Worm (Caenorhabditis elegans): ENCODE results near the gene W02F12.4.

DNA sequence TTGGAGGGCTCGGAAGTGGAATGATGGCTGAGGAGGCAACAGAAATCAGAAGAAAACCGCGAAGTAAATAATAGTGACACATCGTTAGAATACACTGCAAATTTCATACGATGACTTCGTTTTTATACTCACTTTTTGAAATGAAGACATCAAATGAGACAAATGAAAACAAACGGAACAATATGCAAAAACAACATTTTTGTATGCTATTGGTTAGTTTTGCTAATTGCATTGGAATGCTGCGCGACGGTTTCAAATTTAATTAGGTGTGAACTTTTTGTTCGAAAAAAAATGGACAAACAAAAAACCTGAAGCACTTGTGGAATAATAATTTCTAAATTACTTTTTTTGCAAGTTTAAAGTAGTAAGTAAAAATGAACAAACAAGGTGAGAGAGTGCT is 26.3 kb upstream of the W02F12.4 start, which contains the start of gene grl-8:
- no peak for TF ChIP-seq nhr-12 (tag; optimal IDR thresholded peaks at IDR 0.05)
- no peak for TF ChIP-seq nhr-76 (tag; optimal IDR thresholded peaks at IDR 0.05)
- no peak for TF ChIP-seq mdl-1 (tag; optimal IDR thresholded peaks at IDR 0.05)
- no peak for TF ChIP-seq nhr-11 (tag; optimal IDR thresholded peaks at IDR 0.05)
- no peak for TF ChIP-seq nhr-28 (tag; optimal IDR thresholded peaks at IDR 0.05)
- TF ChIP-seq fkh-10 (GFP tag; optimal IDR thresholded peaks at IDR 0.05), result no peak
- no peak for TF ChIP-seq lsy-12 (tag; optimal IDR thresholded peaks at IDR 0.05)
- TF ChIP-seq skn-1 (tag; optimal IDR thresholded peaks at IDR 0.05), result no peak
- no peak for TF ChIP-seq pha-4 (tag; optimal IDR thresholded peaks at IDR 0.05)
- TF ChIP-seq ceh-28 (tag; optimal IDR thresholded peaks at IDR 0.05), result no peak
- no peak for TF ChIP-seq ceh-82 (tag; optimal IDR thresholded peaks at IDR 0.05)
- TF ChIP-seq unc-62 (GFP tag; optimal IDR thresholded peaks at IDR 0.05), result no peak
- no peak for TF ChIP-seq fos-1 (tag; optimal IDR thresholded peaks at IDR 0.05)
